Worm (Caenorhabditis elegans) whole organism, L1 larva: Measurements from ENCODE around the gene C14B9.3.

ENCODE experiments used
- C04F5.9 ChIP-seq: sonication (generic microtip); optimal IDR thresholded peaks from 2 replicates; lab custom pipeline; 2016; ENCODE audit warnings: missing genetic modification characterization, missing compliant biosample characterization
- C16A3.4 ChIP-seq: fragments of 150-350 bp; optimal IDR thresholded peaks from 2 replicates; lab custom pipeline; 2014; ENCODE audit warnings: missing biosample characterization, missing genetic modification characterization
- F16B12.6 ChIP-seq: fragments of 150-350 bp; optimal IDR thresholded peaks from 2 replicates; lab custom pipeline; 2014; ENCODE audit warnings: missing biosample characterization, missing genetic modification characterization
- aha-1 ChIP-seq: fragments of 150-350 bp; optimal IDR thresholded peaks from 2 replicates; lab custom pipeline; 2014; ENCODE audit warnings: missing biosample characterization, missing genetic modification characterization
- alr-1 ChIP-seq: fragments of 200-800 bp; sonication (Bioruptor generic); optimal IDR thresholded peaks from 2 replicates; lab custom pipeline; 2018; ENCODE audit warnings: borderline replicate concordance, mild to moderate bottlenecking, missing genetic modification characterization, missing compliant biosample characterization
- aly-2 ChIP-seq: fragments of 150-350 bp; optimal IDR thresholded peaks from 2 replicates; lab custom pipeline; 2014; ENCODE audit warnings: missing biosample characterization, missing genetic modification characterization
- ama-1 ChIP-seq: fragments of 150-350 bp; optimal IDR thresholded peaks from 2 replicates; lab custom pipeline; 2014
- ceh-8 ChIP-seq: fragments of 200-800 bp; sonication (Bioruptor generic); optimal IDR thresholded peaks from 2 replicates; lab custom pipeline; 2018; ENCODE audit warnings: mild to moderate bottlenecking, missing genetic modification characterization, moderate library complexity, missing compliant biosample characterization
- ceh-82 ChIP-seq, 3 experiments: fragments of 150-350 bp in 1 of 3; sonication (generic microtip) in 2 of 3; optimal IDR thresholded peaks; 2 replicates each; lab custom pipeline; 2014 to 2017; ENCODE audit warnings: missing biosample characterization in 3 of 3, missing genetic modification characterization in 3 of 3
- ceh-90 ChIP-seq: sonication (generic microtip); optimal IDR thresholded peaks from 2 replicates; lab custom pipeline; 2016; ENCODE audit warnings: missing genetic modification characterization, missing compliant biosample characterization
- efl-1 ChIP-seq, 4 experiments: fragments of 150-350 bp; optimal IDR thresholded peaks in 3 of 4; peaks in 1 of 4; 1 replicate in 1 of 4; 2 replicates in 3 of 4; lab custom pipeline; 2014; ENCODE audit warnings: missing biosample characterization in 2 of 4, missing genetic modification characterization in 2 of 4, missing genetic modification reagents in 2 of 4
- efl-3 ChIP-seq: fragments of 200-800 bp; sonication (Bioruptor generic); optimal IDR thresholded peaks from 2 replicates; lab custom pipeline; 2018; ENCODE audit warnings: mild to moderate bottlenecking, missing genetic modification characterization, missing compliant biosample characterization
- egl-27 ChIP-seq, 2 experiments: fragments of 150-350 bp in 1 of 2; sonication (generic microtip); optimal IDR thresholded peaks; 3 replicates each; lab custom pipeline; 2017 to 2018; ENCODE audit warnings: missing biosample characterization in 2 of 2, missing genetic modification characterization in 2 of 2, missing genetic modification reagents in 2 of 2
- fkh-8 ChIP-seq: sonication (generic microtip); optimal IDR thresholded peaks from 2 replicates; lab custom pipeline; 2016; ENCODE audit warnings: mild to moderate bottlenecking, missing genetic modification characterization, missing compliant biosample characterization
- fos-1 ChIP-seq: fragments of 150-350 bp; optimal IDR thresholded peaks from 2 replicates; lab custom pipeline; 2014; ENCODE audit warnings: missing biosample characterization, missing genetic modification characterization
- grh-1 ChIP-seq: fragments of 200-800 bp; sonication (Bioruptor generic); IDR thresholded peaks from 2 replicates; pipeline ENCODE4 v1.3.6; 2022; ENCODE audit warnings: missing genetic modification reagents, missing genetic modification characterization, missing compliant biosample characterization
- hlh-17 ChIP-seq: fragments of 200-800 bp; sonication (Bioruptor generic); optimal IDR thresholded peaks from 2 replicates; lab custom pipeline; 2018; ENCODE audit warnings: missing genetic modification characterization, mild to moderate bottlenecking, missing compliant biosample characterization, moderate library complexity, borderline replicate concordance
- hlh-4 ChIP-seq: sonication (generic microtip); optimal IDR thresholded peaks from 2 replicates; lab custom pipeline; 2016; ENCODE audit warnings: mild to moderate bottlenecking, missing genetic modification characterization, missing compliant biosample characterization
- hpl-2 ChIP-seq: fragments of 150-350 bp; optimal IDR thresholded peaks from 2 replicates; lab custom pipeline; 2014; ENCODE audit warnings: missing biosample characterization, missing genetic modification reagents, missing genetic modification characterization
- isw-1 ChIP-seq: fragments of 200-800 bp; sonication (Bioruptor generic); IDR thresholded peaks from 2 replicates; pipeline ENCODE4 v1.3.6; 2022; ENCODE audit warnings: missing genetic modification characterization, missing compliant biosample characterization
- lin-14 ChIP-seq: fragments of 200-800 bp; sonication (Bioruptor generic); optimal IDR thresholded peaks from 2 replicates; lab custom pipeline; 2018; ENCODE audit warnings: mild to moderate bottlenecking, missing genetic modification characterization, moderate library complexity, missing compliant biosample characterization
- lir-3 ChIP-seq: sonication (generic microtip); optimal IDR thresholded peaks from 2 replicates; lab custom pipeline; 2016; ENCODE audit warnings: mild to moderate bottlenecking, missing genetic modification characterization, moderate library complexity, missing compliant biosample characterization; ENCODE audit not compliant: poor library complexity
- lsy-2 ChIP-seq, 2 experiments: fragments of 150-350 bp; optimal IDR thresholded peaks; 2 replicates each; lab custom pipeline; 2014; ENCODE audit warnings: missing biosample characterization in 2 of 2, missing genetic modification characterization in 2 of 2
- mab-9 ChIP-seq: fragments of 200-800 bp; sonication (Bioruptor generic); IDR thresholded peaks from 2 replicates; pipeline ENCODE4 v1.3.6; 2022; ENCODE audit warnings: missing genetic modification reagents, missing genetic modification characterization, missing compliant biosample characterization
- mef-2 ChIP-seq: fragments of 150-350 bp; optimal IDR thresholded peaks from 2 replicates; lab custom pipeline; 2014; ENCODE audit warnings: missing biosample characterization, missing genetic modification characterization
- mep-1 ChIP-seq: fragments of 150-350 bp; optimal IDR thresholded peaks from 2 replicates; lab custom pipeline; 2014; ENCODE audit warnings: missing biosample characterization, missing genetic modification characterization
- nhr-11 ChIP-seq: fragments of 150-350 bp; optimal IDR thresholded peaks from 2 replicates; lab custom pipeline; 2014; ENCODE audit warnings: missing biosample characterization, missing genetic modification characterization
- nhr-19 ChIP-seq: fragments of 200-800 bp; sonication (Bioruptor generic); conservative IDR thresholded peaks from 2 replicates; pipeline ENCODE4 v1.3.6; 2022; ENCODE audit warnings: missing genetic modification characterization, missing compliant biosample characterization
- nhr-20 ChIP-seq: sonication (generic microtip); optimal IDR thresholded peaks from 2 replicates; lab custom pipeline; 2016; ENCODE audit warnings: mild to moderate bottlenecking, missing genetic modification characterization, missing compliant biosample characterization
- nhr-237 ChIP-seq: fragments of 150-350 bp; optimal IDR thresholded peaks from 2 replicates; lab custom pipeline; 2014; ENCODE audit warnings: missing biosample characterization, missing genetic modification characterization
- nhr-71 ChIP-seq: sonication (generic microtip); optimal IDR thresholded peaks from 2 replicates; lab custom pipeline; 2016; ENCODE audit warnings: mild to moderate bottlenecking, missing genetic modification characterization, moderate library complexity, missing compliant biosample characterization
- nhr-76 ChIP-seq: sonication (generic microtip); optimal IDR thresholded peaks from 2 replicates; lab custom pipeline; 2017; ENCODE audit warnings: missing biosample characterization, missing genetic modification characterization
- nhr-85 ChIP-seq: sonication (generic microtip); peaks from one replicate; lab custom pipeline; 2016; ENCODE audit warnings: missing genetic modification characterization, inconsistent platforms, missing compliant biosample characterization
- pag-3 ChIP-seq: sonication (generic microtip); optimal IDR thresholded peaks from 2 replicates; lab custom pipeline; 2017; ENCODE audit warnings: missing genetic modification characterization, mild to moderate bottlenecking, missing compliant biosample characterization, antibody characterized with exemption, borderline replicate concordance; ENCODE audit not compliant: insufficient read depth
- pax-3 ChIP-seq: fragments of 200-800 bp; sonication (Bioruptor generic); optimal IDR thresholded peaks from 2 replicates; lab custom pipeline; 2018; ENCODE audit warnings: mild to moderate bottlenecking, missing genetic modification characterization, moderate library complexity, missing compliant biosample characterization
- pqm-1 ChIP-seq: sonication (generic microtip); optimal IDR thresholded peaks from 3 replicates; lab custom pipeline; 2017; ENCODE audit warnings: missing biosample characterization, missing genetic modification characterization
- rnt-1 ChIP-seq: sonication (generic microtip); optimal IDR thresholded peaks from 2 replicates; lab custom pipeline; 2016; ENCODE audit warnings: mild to moderate bottlenecking, missing genetic modification characterization, moderate library complexity, missing compliant biosample characterization
- skn-1 ChIP-seq: fragments of 150-350 bp; optimal IDR thresholded peaks from 2 replicates; lab custom pipeline; 2014; ENCODE audit warnings: missing biosample characterization, missing genetic modification characterization
- snpc-4 ChIP-seq: fragments of 150-350 bp; optimal IDR thresholded peaks from 2 replicates; lab custom pipeline; 2014; ENCODE audit warnings: missing biosample characterization, missing genetic modification characterization
- sox-4 ChIP-seq: sonication (generic microtip); optimal IDR thresholded peaks from 2 replicates; lab custom pipeline; 2016; ENCODE audit warnings: missing genetic modification characterization, missing compliant biosample characterization
- tlp-1 ChIP-seq: fragments of 150-350 bp; optimal IDR thresholded peaks from 2 replicates; lab custom pipeline; 2014; ENCODE audit warnings: missing biosample characterization, missing genetic modification characterization
- unc-130 ChIP-seq: fragments of 150-350 bp; optimal IDR thresholded peaks from 2 replicates; lab custom pipeline; 2017; ENCODE audit warnings: missing biosample characterization, missing genetic modification characterization, inconsistent platforms
- unc-62 ChIP-seq: fragments of 150-350 bp; optimal IDR thresholded peaks from 2 replicates; lab custom pipeline; 2014; ENCODE audit warnings: missing biosample characterization, missing genetic modification reagents, missing genetic modification characterization
- unc-98 ChIP-seq: fragments of 200-800 bp; sonication (Bioruptor generic); IDR thresholded peaks from 2 replicates; pipeline ENCODE4 v1.3.6; 2022; ENCODE audit warnings: missing genetic modification characterization, missing compliant biosample characterization
- vab-15 ChIP-seq: sonication (generic microtip); optimal IDR thresholded peaks from 2 replicates; lab custom pipeline; 2017; ENCODE audit warnings: missing genotype, mild to moderate bottlenecking, missing genetic modification characterization, missing compliant biosample characterization
- zag-1 ChIP-seq: fragments of 150-350 bp; optimal IDR thresholded peaks from 2 replicates; lab custom pipeline; 2014; ENCODE audit warnings: missing biosample characterization, missing genetic modification characterization
- zip-4 ChIP-seq: fragments of 200-800 bp; sonication (Bioruptor generic); optimal IDR thresholded peaks from 2 replicates; lab custom pipeline; 2018; ENCODE audit warnings: mild to moderate bottlenecking, missing genetic modification characterization, moderate library complexity, missing compliant biosample characterization
- ztf-11 ChIP-seq, 2 experiments: sonication (generic microtip); optimal IDR thresholded peaks; 2 replicates each; lab custom pipeline; 2016 to 2017; ENCODE audit warnings: missing genetic modification characterization in 2 of 2, missing biosample characterization in 1 of 2, missing compliant biosample characterization in 1 of 2

Gene C14B9.3

DNA sequence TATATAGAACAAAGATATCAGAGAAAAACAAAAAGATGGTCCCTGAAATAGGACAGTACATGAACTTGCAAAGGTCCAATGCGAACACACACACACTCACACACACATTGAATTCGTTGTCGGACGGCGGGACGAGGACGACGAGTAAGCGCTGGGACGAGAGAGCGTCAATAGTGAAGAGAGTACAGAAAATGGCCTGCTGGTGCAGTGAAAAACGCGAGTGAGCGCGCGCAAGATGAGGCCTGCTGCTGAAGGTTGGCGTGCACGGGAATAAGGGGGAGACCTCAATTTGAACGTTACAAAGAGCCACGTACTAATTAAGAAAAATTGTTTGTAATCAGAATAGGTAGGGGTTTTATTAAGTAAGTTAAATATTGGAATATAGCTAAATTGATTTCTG lies 18.4 kb downstream of the C14B9.3 start (continued):
- TF ChIP-seq sox-4 (tag; lab: Kevin White, UChicago) (no peak), unc-130 (tag; lab: Kevin White, UChicago) (no peak), nhr-76 (tag; lab: Kevin White, UChicago) (no peak), ceh-90 (tag; lab: Kevin White, UChicago) (no peak), mab-9 (GFP tag; lab: Robert Waterston, UW) (no peak), unc-62 (no peak), C16A3.4 (tag; lab: Kevin White, UChicago) (no peak), snpc-4 (tag; lab: Kevin White, UChicago) (no peak), zag-1 (tag; lab: Kevin White, UChicago) (no peak), grh-1 (no peak), fos-1 (tag; lab: Kevin White, UChicago) (no peak), F16B12.6 (tag; lab: Kevin White, UChicago) (no peak), alr-1 (tag; lab: Kevin White, UChicago) (no peak), tlp-1 (tag; lab: Kevin White, UChicago) (no peak), zip-4 (GFP tag; lab: Kevin White, UChicago) (no peak), hlh-17 (GFP tag; lab: Kevin White, UChicago) (no peak), aly-2 (tag; lab: Kevin White, UChicago) (no peak), hpl-2 (GFP tag; lab: Kevin White, UChicago) (no peak), vab-15 (tag; lab: Kevin White, UChicago) (no peak), nhr-19 (no peak), lsy-2 (tag; optimal IDR thresholded peaks at IDR 0.05; lab: Kevin White, UChicago) (peak; percentile 25 to 52), lir-3 (no peak), skn-1 (tag; lab: Kevin White, UChicago) (no peak), mep-1 (peak; percentile 47), efl-1 (optimal IDR thresholded peaks at IDR 0.05; lab: Kevin White, UChicago) (peak in 1 of 2 experiments; percentile 23), efl-1 (GFP tag; optimal IDR thresholded peaks at IDR 0.05 in 1 of 2; lab: Kevin White, UChicago) (no peak), isw-1 (GFP tag; lab: Robert Waterston, UW) (no peak), lin-14 (GFP tag; lab: Kevin White, UChicago) (peak; percentile 71), ztf-11 (tag; optimal IDR thresholded peaks at IDR 0.05; lab: Kevin White, UChicago) (no peak), nhr-237 (tag; lab: Kevin White, UChicago) (no peak), pax-3 (no peak)
- TF ChIP-seq, all 84 proteins: peak for 15

DNA sequence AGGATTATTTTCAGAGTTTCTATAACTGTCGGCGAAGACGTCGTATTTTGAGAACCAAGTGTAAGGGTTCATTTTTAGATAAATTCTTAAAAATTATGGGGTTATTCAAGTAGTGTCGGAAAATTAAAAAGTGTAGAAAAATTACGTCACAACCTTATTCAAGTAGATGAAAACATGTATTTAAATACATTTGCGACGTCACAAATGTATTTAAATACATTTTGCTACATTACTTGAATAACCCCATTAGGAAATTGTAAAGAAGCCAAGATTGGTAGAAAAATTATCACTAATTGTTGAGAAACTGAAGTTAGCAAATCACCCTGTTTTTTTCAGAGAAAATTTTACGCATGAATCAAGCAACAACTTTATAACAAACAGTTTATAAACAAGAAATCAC lies 20.6 kb downstream of the C14B9.3 start:
- no peak for TF ChIP-seq C04F5.9
- peak in 1 of 2 experiments; percentile 28 for TF ChIP-seq lsy-2 (tag; optimal IDR thresholded peaks at IDR 0.05; lab: Kevin White, UChicago)

DNA sequence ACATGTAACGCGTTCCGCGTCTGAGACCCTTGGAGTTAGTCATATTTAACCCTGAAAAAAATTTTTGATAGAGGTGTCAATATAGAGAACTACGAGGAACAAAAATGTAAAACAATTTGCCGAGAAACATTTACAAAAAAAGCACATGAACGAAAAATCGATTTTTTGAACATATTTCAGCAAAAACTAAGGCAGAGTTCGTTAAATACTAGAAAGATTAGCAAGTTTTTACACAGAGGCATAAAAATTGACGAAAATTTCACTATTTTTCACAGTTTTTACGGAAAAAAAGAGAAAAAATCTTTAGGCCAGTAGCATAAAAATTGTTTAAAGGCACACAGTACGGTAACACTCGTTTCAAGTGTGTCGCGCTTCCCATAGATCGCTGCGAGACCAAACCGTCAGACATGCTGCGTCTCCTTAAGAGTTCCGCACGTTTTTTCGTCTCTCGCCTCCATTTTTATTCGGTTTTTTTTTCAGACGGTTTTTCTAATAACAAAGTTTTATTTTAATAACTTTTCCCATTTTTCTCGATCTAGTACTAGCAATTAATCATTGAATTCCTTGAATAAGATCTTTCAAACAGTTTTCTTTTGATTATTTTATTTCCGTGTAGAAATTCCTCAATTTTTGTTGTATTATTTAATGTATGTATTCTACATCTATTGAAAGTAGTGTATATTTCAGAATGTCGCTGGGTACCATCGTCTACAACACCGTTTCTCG lies 21.8 kb downstream of the C14B9.3 start, which contains the start of the genes rpl-21 and C14B9.10:
TSS of gene rpl-21 (minus strand) at position 51 of the 726 bp plus-strand sequence.
TSS of gene C14B9.10 (plus strand) at position 676 of the 726 bp plus-strand sequence.
- TF ChIP-seq nhr-20 (tag; lab: Kevin White, UChicago): peak; percentile 85
- no peak for TF ChIP-seq mef-2 (tag; lab: Kevin White, UChicago)
- TF ChIP-seq mab-9 (GFP tag; lab: Robert Waterston, UW): no peak
- TF ChIP-seq alr-1 (tag; lab: Kevin White, UChicago): no peak
- no peak for TF ChIP-seq pag-3 (tag; lab: Kevin White, UChicago)
- TF ChIP-seq efl-3 (GFP tag; lab: Kevin White, UChicago): no peak
- peak; percentile 68 for TF ChIP-seq fkh-8 (tag; lab: Kevin White, UChicago)
- peak; percentile 9 for TF ChIP-seq hpl-2 (GFP tag; lab: Kevin White, UChicago)
- peak; percentile 64 for TF ChIP-seq grh-1
- peak; percentile 86 for TF ChIP-seq rnt-1 (tag; lab: Kevin White, UChicago)
- no peak for TF ChIP-seq pqm-1
- no peak for TF ChIP-seq hlh-4 (tag; lab: Kevin White, UChicago)
- TF ChIP-seq ceh-8 (GFP tag; lab: Kevin White, UChicago): no peak
- TF ChIP-seq tlp-1 (tag; lab: Kevin White, UChicago): no peak
- TF ChIP-seq nhr-85 (tag; lab: Kevin White, UChicago): peak; percentile 95
- no peak for TF ChIP-seq egl-27 (tag; optimal IDR thresholded peaks at IDR 0.05; lab: Kevin White, UChicago)
- no peak for TF ChIP-seq unc-98 (GFP tag; lab: Robert Waterston, UW)
- peak; percentile 53 for TF ChIP-seq F16B12.6 (tag; lab: Kevin White, UChicago)
- peak; percentile 86 for TF ChIP-seq isw-1 (GFP tag; lab: Robert Waterston, UW)
- TF ChIP-seq ceh-82 (tag; optimal IDR thresholded peaks at IDR 0.05; lab: Kevin White, UChicago): peak; percentile 73 to 88 (median 77)
- no peak for TF ChIP-seq aha-1
- no peak for TF ChIP-seq ceh-90 (tag; lab: Kevin White, UChicago)
- TF ChIP-seq nhr-11: peak; percentile 75
- peak; percentile 92 for TF ChIP-seq nhr-71
- no peak for TF ChIP-seq ama-1 (lab: Kevin White, UChicago)
